Fruit fly (Drosophila melanogaster) whole organism, embryonic: ENCODE data around the gene CG10413.

Source experiments
- CG10147 ChIP-seq: fragments of 200-800 bp; sonication (Bioruptor generic); optimal IDR thresholded peaks from 2 replicates; lab custom pipeline; 2019; ENCODE audit warnings: missing biosample characterization, mild to moderate bottlenecking, missing genetic modification characterization, moderate library complexity
- CG12071 ChIP-seq: fragments of 200-800 bp; sonication (Bioruptor generic); optimal IDR thresholded peaks from 3 replicates; lab custom pipeline; 2018; ENCODE audit warnings: missing biosample characterization, mild to moderate bottlenecking, missing genetic modification characterization
- CG12104 ChIP-seq: fragments of 200-800 bp; sonication (Bioruptor generic); optimal IDR thresholded peaks from 3 replicates; lab custom pipeline; 2016; ENCODE audit warnings: missing biosample characterization, missing genetic modification characterization
- CG12299 ChIP-seq: fragments of 200-800 bp; sonication (Bioruptor generic); optimal IDR thresholded peaks from 2 replicates; lab custom pipeline; 2018; ENCODE audit warnings: missing biosample characterization, mild to moderate bottlenecking, missing genetic modification characterization
- CG15011 ChIP-seq: fragments of 200-800 bp; sonication (Bioruptor generic); optimal IDR thresholded peaks from 3 replicates; lab custom pipeline; 2018; ENCODE audit warnings: missing biosample characterization, mild to moderate bottlenecking, missing genetic modification characterization
- CG1603 ChIP-seq: fragments of 200-800 bp; sonication (Bioruptor generic); optimal IDR thresholded peaks from 2 replicates; lab custom pipeline; 2019; ENCODE audit warnings: missing biosample characterization, mild to moderate bottlenecking, missing genetic modification characterization, moderate library complexity
- CG17361 ChIP-seq: fragments of 200-800 bp; sonication (Bioruptor generic); IDR thresholded peaks from 3 replicates; pipeline ENCODE4 v1.3.6; 2022; ENCODE audit warnings: missing biosample characterization, missing genetic modification characterization
- CG17912 ChIP-seq: fragments of 200-800 bp; sonication (Bioruptor generic); optimal IDR thresholded peaks from 2 replicates; lab custom pipeline; 2018; ENCODE audit warnings: missing biosample characterization, mild to moderate bottlenecking, missing genetic modification characterization
- CG32772 ChIP-seq: fragments of 200-800 bp; sonication (Bioruptor generic); IDR thresholded peaks from 2 replicates; pipeline ENCODE4 v1.3.6; 2022; ENCODE audit warnings: missing biosample characterization, missing genetic modification characterization
- CG3726 ChIP-seq: fragments of 200-800 bp; sonication (Bioruptor generic); IDR thresholded peaks from 3 replicates; pipeline ENCODE4, ENCODE4 v1.3.6; 2022; ENCODE audit warnings: missing biosample characterization, missing genetic modification characterization
- CG4617 ChIP-seq: fragments of 200-800 bp; sonication (Bioruptor generic); optimal IDR thresholded peaks from 3 replicates; lab custom pipeline; 2016; ENCODE audit warnings: missing biosample characterization, missing genetic modification characterization, borderline replicate concordance
- CG5180 ChIP-seq: fragments of 200-800 bp; sonication (Bioruptor generic); optimal IDR thresholded peaks from 3 replicates; lab custom pipeline; 2017; ENCODE audit warnings: missing biosample characterization, missing genetic modification characterization, mild to moderate bottlenecking, moderate library complexity, missing genetic modification reagents
- CG6689 ChIP-seq: fragments of 200-800 bp; sonication (Bioruptor generic); IDR thresholded peaks from 2 replicates; pipeline ENCODE4 v1.3.6; 2022; ENCODE audit warnings: missing biosample characterization, missing genetic modification characterization
- CG6791 ChIP-seq: fragments of 200-800 bp; sonication (Bioruptor generic); IDR thresholded peaks from 3 replicates; pipeline ENCODE4 v1.3.6; 2022; ENCODE audit warnings: missing biosample characterization, missing genetic modification characterization; ENCODE audit not compliant: partially characterized antibody
- CG6854 ChIP-seq: fragments of 200-800 bp; sonication (Bioruptor generic); optimal IDR thresholded peaks from 3 replicates; lab custom pipeline; 2017; ENCODE audit warnings: missing biosample characterization, mild to moderate bottlenecking, missing genetic modification characterization
- CG7271 ChIP-seq: fragments of 200-800 bp; sonication (Bioruptor generic); optimal IDR thresholded peaks from 2 replicates; lab custom pipeline; 2018; ENCODE audit warnings: missing biosample characterization, mild to moderate bottlenecking, missing genetic modification characterization, moderate library complexity
- CG7357 ChIP-seq: fragments of 200-800 bp; sonication (Bioruptor generic); IDR thresholded peaks from 3 replicates; pipeline ENCODE4 v1.3.6; 2022; ENCODE audit warnings: missing biosample characterization, missing genetic modification characterization
- CG9437 ChIP-seq: fragments of 200-800 bp; sonication (Bioruptor generic); optimal IDR thresholded peaks from 2 replicates; lab custom pipeline; 2018; ENCODE audit warnings: missing biosample characterization, mild to moderate bottlenecking, missing genetic modification characterization
- CG9727 ChIP-seq: fragments of 200-800 bp; sonication (Bioruptor generic); optimal IDR thresholded peaks from 3 replicates; lab custom pipeline; 2017; ENCODE audit warnings: missing biosample characterization, mild to moderate bottlenecking, missing genetic modification characterization
- CG9932 ChIP-seq: fragments of 200-800 bp; sonication (Bioruptor generic); IDR thresholded peaks from 2 replicates; pipeline ENCODE4 v1.3.6; 2022; ENCODE audit warnings: missing biosample characterization, missing genetic modification characterization
- Dp ChIP-seq: fragments of 200-800 bp; sonication (Bioruptor generic); optimal IDR thresholded peaks from 2 replicates; lab custom pipeline; 2018; ENCODE audit warnings: missing biosample characterization, mild to moderate bottlenecking, missing genetic modification characterization, moderate library complexity
- H15 ChIP-seq: fragments of 200-800 bp; sonication (Bioruptor generic); IDR thresholded peaks from 3 replicates; pipeline ENCODE4 v1.3.6; 2022; ENCODE audit warnings: missing biosample characterization, missing genetic modification characterization
- Hr78 ChIP-seq, 2 experiments: fragments of 200-800 bp in 1 of 2; fragments of >200 bp in 1 of 2; sonication (Bioruptor generic) in 1 of 2; optimal IDR thresholded peaks; 2 replicates each; lab custom pipeline; 2017 to 2019; ENCODE audit warnings: missing biosample characterization in 2 of 2, missing genetic modification characterization in 2 of 2, mild to moderate bottlenecking in 1 of 2, moderate library complexity in 1 of 2
- Lim3 ChIP-seq: fragments of 200-800 bp; sonication (Bioruptor generic); IDR thresholded peaks from 2 replicates; pipeline ENCODE4 v1.3.6; 2022; ENCODE audit warnings: missing biosample characterization, missing genetic modification characterization
- MTF-1 ChIP-seq: fragments of 200-800 bp; sonication (Bioruptor generic); optimal IDR thresholded peaks from 2 replicates; lab custom pipeline; 2018; ENCODE audit warnings: missing biosample characterization, mild to moderate bottlenecking, missing genetic modification characterization, borderline replicate concordance
- Max ChIP-seq: fragments of 200-800 bp; sonication (Bioruptor generic); optimal IDR thresholded peaks from 2 replicates; lab custom pipeline; 2016; ENCODE audit warnings: missing biosample characterization, mild to moderate bottlenecking, missing genetic modification characterization
- NK7.1 ChIP-seq: fragments of 200-800 bp; sonication (Bioruptor generic); optimal IDR thresholded peaks from 3 replicates; lab custom pipeline; 2016; ENCODE audit warnings: missing biosample characterization, missing genetic modification characterization
- Nf-YA ChIP-seq: fragments of 200-800 bp; sonication (Bioruptor generic); IDR thresholded peaks from 2 replicates; pipeline ENCODE4 v1.3.6; 2022; ENCODE audit warnings: missing biosample characterization, missing genetic modification characterization
- Pdp1 ChIP-seq, 2 experiments: fragments of 200-800 bp; sonication (Bioruptor generic); optimal IDR thresholded peaks; 3 replicates each; lab custom pipeline; 2016; ENCODE audit warnings: missing biosample characterization in 2 of 2, missing genetic modification characterization in 2 of 2, mild to moderate bottlenecking in 1 of 2, moderate library complexity in 1 of 2
- Ravus ChIP-seq: fragments of 200-800 bp; sonication (Bioruptor generic); IDR thresholded peaks from 2 replicates; pipeline ENCODE4 v1.3.6; 2022; ENCODE audit warnings: missing biosample characterization, missing genetic modification characterization
- Sin3A ChIP-seq: fragments of >200 bp; optimal IDR thresholded peaks from 2 replicates; lab custom pipeline; 2018
- Taf1 ChIP-seq: fragments of 200-800 bp; sonication (Bioruptor generic); IDR thresholded peaks from 2 replicates; pipeline ENCODE4 v1.3.6; 2022; ENCODE audit warnings: missing biosample characterization, missing genetic modification characterization
- abd-A ChIP-seq: fragments of 200-800 bp; sonication (Bioruptor generic); optimal IDR thresholded peaks from 3 replicates; lab custom pipeline; 2019; ENCODE audit warnings: missing biosample characterization, mild to moderate bottlenecking, missing genetic modification characterization, moderate library complexity
- ap ChIP-seq: fragments of 200-800 bp; sonication (Bioruptor generic); IDR thresholded peaks from 2 replicates; pipeline ENCODE4 v1.3.6; 2022; ENCODE audit warnings: missing biosample characterization, missing genetic modification characterization
- az2 ChIP-seq: fragments of 200-800 bp; sonication (Bioruptor generic); optimal IDR thresholded peaks from 3 replicates; lab custom pipeline; 2016; ENCODE audit warnings: missing biosample characterization, missing genetic modification characterization
- chm ChIP-seq: fragments of 200-800 bp; sonication (Bioruptor generic); IDR thresholded peaks from 2 replicates; pipeline ENCODE4 v1.3.6; 2022; ENCODE audit warnings: missing biosample characterization, missing genetic modification characterization
- ci ChIP-seq: fragments of 200-800 bp; sonication (Bioruptor generic); IDR thresholded peaks from 3 replicates; pipeline ENCODE4 v1.3.6; 2022; ENCODE audit warnings: missing biosample characterization, missing genetic modification characterization
- esg ChIP-seq: fragments of 200-800 bp; sonication (Bioruptor generic); conservative IDR thresholded peaks from 2 replicates; pipeline ENCODE4 v1.3.6; 2022; ENCODE audit warnings: missing biosample characterization, missing genetic modification characterization
- fu2 ChIP-seq: fragments of 200-800 bp; sonication (Bioruptor generic); optimal IDR thresholded peaks from 2 replicates; lab custom pipeline; 2016; ENCODE audit warnings: missing biosample characterization, missing genetic modification characterization
- h ChIP-seq: fragments of >200 bp; optimal IDR thresholded peaks from 2 replicates; lab custom pipeline; 2017
- ind ChIP-seq: fragments of 200-800 bp; sonication (Bioruptor generic); optimal IDR thresholded peaks from 3 replicates; lab custom pipeline; 2016; ENCODE audit warnings: missing biosample characterization, missing genetic modification characterization
- jigr1 ChIP-seq: fragments of 200-800 bp; sonication (Bioruptor generic); IDR thresholded peaks from 3 replicates; pipeline ENCODE4 v1.3.6; 2022; ENCODE audit warnings: missing biosample characterization, missing genetic modification characterization
- kah ChIP-seq: fragments of 200-800 bp; sonication (Bioruptor generic); optimal IDR thresholded peaks from 2 replicates; lab custom pipeline; 2018; ENCODE audit warnings: missing biosample characterization, mild to moderate bottlenecking, missing genetic modification characterization
- lab ChIP-seq: fragments of 200-800 bp; sonication (Bioruptor generic); optimal IDR thresholded peaks from 3 replicates; lab custom pipeline; 2017; ENCODE audit warnings: missing biosample characterization, missing genetic modification characterization, mild to moderate bottlenecking, moderate library complexity, missing genetic modification reagents
- lola ChIP-seq, 3 experiments: fragments of >200 bp in 2 of 3; fragments of 200-800 bp in 1 of 3; sonication (Bioruptor generic) in 1 of 3; optimal IDR thresholded peaks; 2 replicates each; lab custom pipeline; 2017 to 2019; ENCODE audit warnings: missing biosample characterization in 3 of 3, missing genetic modification characterization in 3 of 3, mild to moderate bottlenecking in 1 of 3, moderate library complexity in 1 of 3
- org-1 ChIP-seq: fragments of 200-800 bp; sonication (Bioruptor generic); optimal IDR thresholded peaks from 2 replicates; lab custom pipeline; 2017; ENCODE audit warnings: missing biosample characterization, missing genetic modification characterization
- pita ChIP-seq: fragments of 200-800 bp; sonication (Bioruptor generic); optimal IDR thresholded peaks from 2 replicates; lab custom pipeline; 2017; ENCODE audit warnings: missing biosample characterization, mild to moderate bottlenecking, missing genetic modification characterization
- run ChIP-seq: fragments of 200-800 bp; sonication (Bioruptor generic); optimal IDR thresholded peaks from 3 replicates; lab custom pipeline; 2018; ENCODE audit warnings: missing biosample characterization, mild to moderate bottlenecking, missing genetic modification characterization
- stwl ChIP-seq: fragments of 200-800 bp; sonication (Bioruptor generic); optimal IDR thresholded peaks from 3 replicates; lab custom pipeline; 2018; ENCODE audit warnings: missing biosample characterization, mild to moderate bottlenecking, missing genetic modification characterization, moderate library complexity

CG10413 gene

DNA sequence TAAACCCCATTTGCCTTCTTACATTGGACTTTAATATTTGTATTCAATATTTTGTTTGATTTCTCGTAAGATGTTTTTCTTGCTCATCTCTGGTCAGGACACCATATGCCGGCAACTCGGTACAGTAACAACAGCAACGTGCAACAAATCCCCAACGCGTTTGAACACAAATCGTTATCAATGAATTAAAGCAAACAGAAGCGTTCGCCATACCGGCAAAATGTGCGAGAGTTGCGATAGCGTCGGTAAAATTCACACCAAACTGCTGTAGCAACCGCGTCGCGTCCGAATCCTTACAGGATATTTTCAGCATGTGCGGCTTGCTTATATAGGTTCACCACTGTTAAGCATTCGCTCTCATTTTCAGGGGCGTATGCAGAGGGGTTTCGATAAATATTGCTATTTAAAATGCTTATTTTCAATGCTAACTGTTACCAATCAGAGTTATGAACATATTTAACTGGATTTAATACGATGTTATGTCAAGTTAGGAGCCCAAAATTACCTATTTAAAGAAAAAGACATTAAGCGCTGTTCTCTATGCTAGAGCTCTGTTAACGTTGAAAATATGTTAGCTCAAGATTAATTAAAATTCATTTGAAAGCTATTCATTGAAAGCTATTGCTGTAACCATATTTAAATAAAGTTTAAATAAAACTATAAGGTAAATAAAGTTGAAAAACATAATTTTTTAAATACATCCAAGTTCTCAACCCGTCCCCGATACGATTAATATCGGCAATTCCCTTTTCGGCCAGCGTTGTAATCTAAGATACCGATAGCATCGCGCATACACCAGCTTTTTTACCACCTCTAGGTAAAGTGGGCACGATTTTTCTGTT lies 14.7 kb downstream of the CG10413 start, which contains the start of the genes Pde11 and CG15160 (continued):
- TF ChIP-seq lab (GFP tag; lab: Kevin White, UChicago) (peak; percentile 53), run (no peak), Lim3 (GFP tag; lab: Robert Waterston, UW) (no peak), CG1603 (tag; lab: Kevin White, UChicago) (peak; percentile 74), jigr1 (peak; percentile 11; the same call in 1 of the 3 replicates), lola (GFP tag; optimal IDR thresholded peaks at IDR 0.05; lab: Kevin White, UChicago) (peak in 1 of 3 experiments; percentile 33), MTF-1 (GFP tag; lab: Kevin White, UChicago) (peak; percentile 2), CG17361 (GFP tag; lab: Robert Waterston, UW) (peak; percentile 75), esg (GFP tag; lab: Robert Waterston, UW) (no peak), fu2 (no peak), CG12104 (GFP tag; lab: Kevin White, UChicago) (no peak), CG6791 (GFP tag; lab: Robert Waterston, UW) (peak; percentile 100), Max (GFP tag; lab: Kevin White, UChicago) (peak; percentile 13), CG3726 (GFP tag; lab: Robert Waterston, UW) (no peak), CG9727 (peak; percentile 44), az2 (GFP tag; lab: Kevin White, UChicago) (no peak), org-1 (GFP tag; lab: Kevin White, UChicago) (no peak), CG6854 (GFP tag; lab: Kevin White, UChicago) (no peak), h (lab: Kevin White, UChicago) (no peak), abd-A (tag; lab: Kevin White, UChicago) (no peak), stwl (peak; percentile 85), CG32772 (GFP tag; lab: Robert Waterston, UW) (peak; percentile 24; the same call in 1 of the 2 replicates), NK7.1 (GFP tag; lab: Kevin White, UChicago) (peak; percentile 45), Hr78 (GFP tag; optimal IDR thresholded peaks at IDR 0.05; lab: Kevin White, UChicago) (no peak), chm (GFP tag; lab: Robert Waterston, UW) (no peak), ind (GFP tag; lab: Kevin White, UChicago) (peak; percentile 21), ci (GFP tag; lab: Robert Waterston, UW) (no peak; the same call in 2 of the 3 replicates), CG7271 (no peak), H15 (GFP tag; lab: Robert Waterston, UW) (no peak), CG4617 (GFP tag; lab: Kevin White, UChicago) (peak; percentile 95), CG7357 (GFP tag; lab: Robert Waterston, UW) (no peak), CG10147 (GFP tag; lab: Kevin White, UChicago) (no peak), CG9932 (no peak; the same call in 1 of the 2 replicates), pita (GFP tag; lab: Kevin White, UChicago) (peak; percentile 67), CG9437 (GFP tag; lab: Kevin White, UChicago) (no peak), CG12071 (GFP tag; lab: Kevin White, UChicago) (no peak), CG6689 (GFP tag; lab: Robert Waterston, UW) (no peak), Taf1 (GFP tag; lab: Robert Waterston, UW) (no peak), Sin3A (lab: Kevin White, UChicago) (peak; percentile 74), ap (GFP tag; lab: Robert Waterston, UW) (no peak), CG17912 (GFP tag; lab: Kevin White, UChicago) (no peak), CG12299 (no peak), Nf-YA (GFP tag; lab: Robert Waterston, UW) (no peak), Ravus (GFP tag; lab: Robert Waterston, UW) (no peak), kah (GFP tag; lab: Kevin White, UChicago) (no peak), Dp (GFP tag; lab: Kevin White, UChicago) (peak; percentile 61), CG15011 (GFP tag; lab: Kevin White, UChicago) (no peak), CG5180 (GFP tag; lab: Kevin White, UChicago) (peak; percentile 91), Pdp1 (GFP tag; optimal IDR thresholded peaks at IDR 0.05; lab: Kevin White, UChicago) (no peak)
